Fruit fly (Drosophila melanogaster): ENCODE measurements around the gene Sema5c.

Gene Sema5c

dm6 chr3L:12095960-12096359 is 14.3 kb upstream of the Sema5c start:
- TF ChIP-seq CG17806 (tag; optimal IDR thresholded peaks at IDR 0.05) (no peak), CG8159 (tag; optimal IDR thresholded peaks at IDR 0.05) (no peak), Ets98B (GFP tag; IDR thresholded peaks at IDR 0.05) (no peak), CG9948 (tag; optimal IDR thresholded peaks at IDR 0.05) (no peak), CG32121 (GFP tag; IDR thresholded peaks at IDR 0.05) (no peak), Pif1B (GFP tag; optimal IDR thresholded peaks at IDR 0.05) (no peak), CG15710 (tag; optimal IDR thresholded peaks at IDR 0.05) (no peak), CG10348 (GFP tag; IDR thresholded peaks at IDR 0.05) (no peak), CG12605 (GFP tag; IDR thresholded peaks at IDR 0.05) (no peak), rn (GFP tag; IDR thresholded peaks at IDR 0.05) (no peak), CG13204 (GFP tag; optimal IDR thresholded peaks at IDR 0.05) (no peak), CG34367 (tag; optimal IDR thresholded peaks at IDR 0.05) (no peak), fd96Ca (GFP tag; IDR thresholded peaks at IDR 0.05) (no peak), CG4496 (GFP tag; IDR thresholded peaks at IDR 0.05) (no peak), CG14655 (GFP tag; optimal IDR thresholded peaks at IDR 0.05) (no peak), Snoo (tag; optimal IDR thresholded peaks at IDR 0.05) (no peak), D1 (tag; optimal IDR thresholded peaks at IDR 0.05) (no peak)

- TF ChIP-seq CG4496 (GFP tag; IDR thresholded peaks at IDR 0.05) (0 out of 3 replicates have a peak, but pooled peaks have one; percentile 23), gl (tag; optimal IDR thresholded peaks at IDR 0.05) (no peak), EcR (GFP tag; optimal IDR thresholded peaks at IDR 0.05) (peak; percentile 13)
Measured at dm6 chr3L:12092860-12093359, 11.3 kb upstream of the Sema5c start.

DNA sequence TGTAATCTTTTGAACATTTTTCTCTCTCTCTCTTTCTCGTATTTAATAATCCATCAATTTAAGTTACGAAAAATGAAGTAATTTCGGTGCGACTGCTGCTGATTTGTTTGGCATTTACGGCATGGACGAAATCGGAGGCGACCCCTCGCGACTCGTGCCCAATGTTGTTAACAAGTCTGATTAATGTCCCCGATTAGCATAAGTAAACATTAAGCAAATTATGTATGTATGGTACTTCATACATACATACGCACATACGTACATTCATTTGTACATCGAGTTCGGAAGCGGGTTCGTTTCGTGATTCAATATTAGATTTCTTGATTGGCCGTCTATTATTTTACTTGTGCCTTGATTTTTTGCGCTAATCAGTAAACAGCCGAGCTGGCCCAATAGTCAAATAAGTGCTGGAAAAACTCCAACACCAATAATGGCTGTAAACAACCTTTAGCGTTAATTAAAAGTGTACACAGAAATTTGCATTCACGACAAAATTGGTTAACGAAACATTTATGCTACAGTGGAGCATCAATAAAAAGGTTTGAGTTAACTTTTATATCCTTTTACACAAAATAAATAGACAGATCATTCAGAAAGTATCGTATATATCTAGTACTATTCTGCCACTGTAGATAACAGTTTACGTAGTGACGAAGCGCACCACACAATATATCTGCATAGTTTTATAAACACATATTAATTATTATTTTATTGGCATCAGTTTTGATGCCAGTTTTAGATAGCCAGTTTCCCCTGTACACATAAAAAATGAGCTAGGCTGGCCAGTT is 9.5 kb upstream of the Sema5c start:
- no peak for TF ChIP-seq CG34367 (tag; optimal IDR thresholded peaks at IDR 0.05)
- TF ChIP-seq Ets98B (GFP tag; IDR thresholded peaks at IDR 0.05): 0 out of 2 replicates have a peak, but pooled peaks have one; percentile 44
- no peak for TF ChIP-seq Pif1A (GFP tag; optimal IDR thresholded peaks at IDR 0.05)
- TF ChIP-seq fd96Ca (GFP tag; IDR thresholded peaks at IDR 0.05): no peak
- TF ChIP-seq Pif1B (GFP tag; optimal IDR thresholded peaks at IDR 0.05): peak; percentile 3
- no peak for TF ChIP-seq CG9948 (tag; optimal IDR thresholded peaks at IDR 0.05)
- TF ChIP-seq CG14655 (GFP tag; optimal IDR thresholded peaks at IDR 0.05): no peak
- no peak for TF ChIP-seq gl (tag; optimal IDR thresholded peaks at IDR 0.05)
- TF ChIP-seq CG32121 (GFP tag; IDR thresholded peaks at IDR 0.05): peak; percentile 44; the same call in 1 of the 2 replicates
- TF ChIP-seq rn (GFP tag; IDR thresholded peaks at IDR 0.05): no peak
- no peak for TF ChIP-seq CG8301 (tag; optimal IDR thresholded peaks at IDR 0.05)
- TF ChIP-seq CG12605 (GFP tag; IDR thresholded peaks at IDR 0.05): no peak
- no peak for TF ChIP-seq D1 (tag; optimal IDR thresholded peaks at IDR 0.05)
- TF ChIP-seq Snoo (tag; optimal IDR thresholded peaks at IDR 0.05): no peak
- no peak for TF ChIP-seq CG17806 (tag; optimal IDR thresholded peaks at IDR 0.05)
- TF ChIP-seq CG10348 (GFP tag; IDR thresholded peaks at IDR 0.05): 0 out of 2 replicates have a peak, but pooled peaks have one; percentile 18
- no peak for TF ChIP-seq EcR (GFP tag; optimal IDR thresholded peaks at IDR 0.05)
- TF ChIP-seq CG4496 (GFP tag; IDR thresholded peaks at IDR 0.05): peak; percentile 74
- TF ChIP-seq CG8159 (tag; optimal IDR thresholded peaks at IDR 0.05): peak; percentile 24
- TF ChIP-seq CG13204 (GFP tag; optimal IDR thresholded peaks at IDR 0.05): no peak
- TF ChIP-seq CG15710 (tag; optimal IDR thresholded peaks at IDR 0.05): no peak

DNA sequence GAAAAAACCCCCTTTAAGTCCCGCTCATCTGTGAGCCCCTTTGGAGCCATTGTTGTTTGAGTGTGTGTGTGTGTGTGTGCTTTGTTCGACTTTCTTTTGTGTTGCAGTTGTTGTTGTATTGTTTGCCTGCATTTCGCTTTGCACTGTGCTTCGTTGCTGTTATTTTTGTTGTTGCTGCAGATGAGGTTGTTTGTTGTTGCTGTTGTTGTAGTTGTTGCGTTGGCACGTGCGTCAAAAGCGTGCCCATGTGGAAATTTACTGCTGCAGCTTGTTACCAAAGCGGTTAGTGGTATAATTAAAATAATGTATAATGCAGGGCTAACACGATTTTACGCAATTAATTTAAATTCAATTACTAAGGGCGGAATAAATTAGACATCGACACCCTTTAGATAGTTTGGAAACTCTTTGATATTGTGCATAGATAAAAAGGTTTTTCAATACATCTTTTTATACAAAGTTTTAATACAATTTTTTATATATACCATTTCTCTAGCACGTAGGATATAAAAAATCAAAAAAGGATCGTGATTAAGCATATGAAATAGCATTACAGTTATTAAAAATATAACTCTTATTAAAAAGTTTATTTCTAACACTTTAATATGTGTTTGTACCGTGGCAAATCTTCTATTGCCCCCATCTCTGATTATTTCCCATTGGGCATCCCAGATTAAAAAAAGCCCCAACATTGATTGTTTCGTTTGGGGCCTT is 8.7 kb upstream of the Sema5c start:
- TF ChIP-seq rn (GFP tag; IDR thresholded peaks at IDR 0.05): no peak
- TF ChIP-seq D1 (tag; optimal IDR thresholded peaks at IDR 0.05): peak; percentile 4
- TF ChIP-seq CG17806 (tag; optimal IDR thresholded peaks at IDR 0.05): no peak
- TF ChIP-seq fd96Ca (GFP tag; IDR thresholded peaks at IDR 0.05): no peak
- peak; percentile 19; the same call in 1 of the 2 replicates for TF ChIP-seq CG32121 (GFP tag; IDR thresholded peaks at IDR 0.05)
- peak; percentile 40 for TF ChIP-seq Pif1A (GFP tag; optimal IDR thresholded peaks at IDR 0.05)
- peak; percentile 24 for TF ChIP-seq CG8159 (tag; optimal IDR thresholded peaks at IDR 0.05)
- TF ChIP-seq EcR (GFP tag; optimal IDR thresholded peaks at IDR 0.05): peak; percentile 71
- TF ChIP-seq CG14655 (GFP tag; optimal IDR thresholded peaks at IDR 0.05): peak; percentile 43
- peak; percentile 67 for TF ChIP-seq Snoo (tag; optimal IDR thresholded peaks at IDR 0.05)
- TF ChIP-seq CG10348 (GFP tag; IDR thresholded peaks at IDR 0.05): no peak
- TF ChIP-seq Pif1B (GFP tag; optimal IDR thresholded peaks at IDR 0.05): peak; percentile 39
- TF ChIP-seq Ets98B (GFP tag; IDR thresholded peaks at IDR 0.05): no peak
- 0 out of 2 replicates have a peak, but pooled peaks have one; percentile 28 for TF ChIP-seq CG12605 (GFP tag; IDR thresholded peaks at IDR 0.05)
- TF ChIP-seq CG8301 (tag; optimal IDR thresholded peaks at IDR 0.05): peak; percentile 18
- no peak for TF ChIP-seq CG13204 (GFP tag; optimal IDR thresholded peaks at IDR 0.05)
- TF ChIP-seq CG15710 (tag; optimal IDR thresholded peaks at IDR 0.05): peak; percentile 2
- no peak for TF ChIP-seq CG9948 (tag; optimal IDR thresholded peaks at IDR 0.05)
- TF ChIP-seq CG34367 (tag; optimal IDR thresholded peaks at IDR 0.05): no peak
- TF ChIP-seq gl (tag; optimal IDR thresholded peaks at IDR 0.05): peak; percentile 9
- peak; percentile 72; the same call in 2 of the 3 replicates for TF ChIP-seq CG4496 (GFP tag; IDR thresholded peaks at IDR 0.05)

dm6 chr3L:12088326-12088725 is 6.7 kb upstream of the Sema5c start, which contains the start of gene CG17154:
CG17154 (plus strand) TSS chr3L:12088626.
- TF ChIP-seq CG32121 (GFP tag; IDR thresholded peaks at IDR 0.05) (no peak), Pif1B (GFP tag; optimal IDR thresholded peaks at IDR 0.05) (no peak), CG8159 (tag; optimal IDR thresholded peaks at IDR 0.05) (no peak), CG15710 (tag; optimal IDR thresholded peaks at IDR 0.05) (no peak), CG10348 (GFP tag; IDR thresholded peaks at IDR 0.05) (no peak), CG9948 (tag; optimal IDR thresholded peaks at IDR 0.05) (no peak), CG14655 (GFP tag; optimal IDR thresholded peaks at IDR 0.05) (no peak), CG12605 (GFP tag; IDR thresholded peaks at IDR 0.05) (no peak), CG8301 (tag; optimal IDR thresholded peaks at IDR 0.05) (no peak), EcR (GFP tag; optimal IDR thresholded peaks at IDR 0.05) (no peak), Pif1A (GFP tag; optimal IDR thresholded peaks at IDR 0.05) (no peak), D1 (tag; optimal IDR thresholded peaks at IDR 0.05) (no peak), Ets98B (GFP tag; IDR thresholded peaks at IDR 0.05) (no peak), CG4496 (GFP tag; IDR thresholded peaks at IDR 0.05) (no peak), CG17806 (tag; optimal IDR thresholded peaks at IDR 0.05) (no peak), gl (tag; optimal IDR thresholded peaks at IDR 0.05) (no peak), Snoo (tag; optimal IDR thresholded peaks at IDR 0.05) (no peak), rn (GFP tag; IDR thresholded peaks at IDR 0.05) (no peak), CG13204 (GFP tag; optimal IDR thresholded peaks at IDR 0.05) (no peak)
